Worm (Caenorhabditis elegans): ENCODE results near the gene R07B7.10.
A peak's percentile ranks its signal among the peaks of the same experiment; 100 is the strongest.

The R07B7.10 gene

ce11 chrV:12082932-12083331, at the start of gene R07B7.10:
Gene R07B7.10, plus strand, starts transcription at chrV:12083216.
- no peak for TF ChIP-seq W03F9.2 (tag; optimal IDR thresholded peaks at IDR 0.05)
- TF ChIP-seq him-1 (tag; optimal IDR thresholded peaks at IDR 0.05), result no peak
- TF ChIP-seq dao-5 (tag; optimal IDR thresholded peaks at IDR 0.05), result no peak

ce11 chrV:12033841-12034240, 49.2 kb upstream of the R07B7.10 start:
- TF ChIP-seq dao-5 (tag; optimal IDR thresholded peaks at IDR 0.05) (no peak), W03F9.2 (tag; optimal IDR thresholded peaks at IDR 0.05) (no peak), him-1 (tag; optimal IDR thresholded peaks at IDR 0.05) (no peak)

ce11 chrV:12036129-12036528, 46.9 kb upstream of the R07B7.10 start:
- TF ChIP-seq W03F9.2 (tag; optimal IDR thresholded peaks at IDR 0.05) (no peak), him-1 (tag; optimal IDR thresholded peaks at IDR 0.05) (no peak), dao-5 (tag; optimal IDR thresholded peaks at IDR 0.05) (no peak)

ce11 chrV:12037889-12038288, 45.1 kb upstream of the R07B7.10 start:
- TF ChIP-seq dao-5 (tag; optimal IDR thresholded peaks at IDR 0.05), result no peak
- TF ChIP-seq W03F9.2 (tag; optimal IDR thresholded peaks at IDR 0.05), result no peak
- no peak for TF ChIP-seq him-1 (tag; optimal IDR thresholded peaks at IDR 0.05)

ce11 chrV:12038317-12038716, 44.7 kb upstream of the R07B7.10 start:
- TF ChIP-seq him-1 (tag; optimal IDR thresholded peaks at IDR 0.05), result no peak

ce11 chrV:12038783-12039182, 44.2 kb upstream of the R07B7.10 start:
- TF ChIP-seq him-1 (tag; optimal IDR thresholded peaks at IDR 0.05) (peak; percentile 60), dao-5 (tag; optimal IDR thresholded peaks at IDR 0.05) (no peak)

- TF ChIP-seq dao-5 (tag; optimal IDR thresholded peaks at IDR 0.05) (no peak), him-1 (tag; optimal IDR thresholded peaks at IDR 0.05) (no peak), W03F9.2 (tag; optimal IDR thresholded peaks at IDR 0.05) (no peak)
Observed at ce11 chrV:12039755-12040154, 43.3 kb upstream of the R07B7.10 start.

ce11 chrV:12040823-12041606, 42.0 kb upstream of the R07B7.10 start, which contains the start of the genes kup-1 and F10C2.4:
Gene kup-1, minus strand, starts transcription at chrV:12040873.
Gene F10C2.4, plus strand, starts transcription at chrV:12041556.
- TF ChIP-seq dao-5 (tag; optimal IDR thresholded peaks at IDR 0.05) (no peak), him-1 (tag; optimal IDR thresholded peaks at IDR 0.05) (no peak), W03F9.2 (tag; optimal IDR thresholded peaks at IDR 0.05) (no peak)

- TF ChIP-seq him-1 (tag; optimal IDR thresholded peaks at IDR 0.05) (no peak), dao-5 (tag; optimal IDR thresholded peaks at IDR 0.05) (no peak), W03F9.2 (tag; optimal IDR thresholded peaks at IDR 0.05) (no peak)
Observed at ce11 chrV:12045132-12045531, 37.9 kb upstream of the R07B7.10 start, which contains the start of gene F10C2.5. Gene F10C2.5, plus strand, starts transcription at chrV:12045432.

ce11 chrV:12047735-12048134, 35.3 kb upstream of the R07B7.10 start:
- no peak for TF ChIP-seq dao-5 (tag; optimal IDR thresholded peaks at IDR 0.05)
- TF ChIP-seq him-1 (tag; optimal IDR thresholded peaks at IDR 0.05), result no peak
- no peak for TF ChIP-seq W03F9.2 (tag; optimal IDR thresholded peaks at IDR 0.05)

- no peak for TF ChIP-seq dao-5 (tag; optimal IDR thresholded peaks at IDR 0.05)
- TF ChIP-seq him-1 (tag; optimal IDR thresholded peaks at IDR 0.05), result no peak
- no peak for TF ChIP-seq W03F9.2 (tag; optimal IDR thresholded peaks at IDR 0.05)
Observed at ce11 chrV:12048445-12048844, 34.6 kb upstream of the R07B7.10 start, which contains the start of gene dars-2. Gene dars-2, plus strand, starts transcription at chrV:12048745.

- TF ChIP-seq him-1 (tag; optimal IDR thresholded peaks at IDR 0.05) (no peak), dao-5 (tag; optimal IDR thresholded peaks at IDR 0.05) (no peak), W03F9.2 (tag; optimal IDR thresholded peaks at IDR 0.05) (no peak)
Observed at ce11 chrV:12053598-12053997, 29.4 kb upstream of the R07B7.10 start, which contains the start of gene F10C2.7. Gene F10C2.7, plus strand, starts transcription at chrV:12053898.

- no peak for TF ChIP-seq dao-5 (tag; optimal IDR thresholded peaks at IDR 0.05)
- TF ChIP-seq him-1 (tag; optimal IDR thresholded peaks at IDR 0.05), result no peak
- TF ChIP-seq W03F9.2 (tag; optimal IDR thresholded peaks at IDR 0.05), result no peak
Observed at ce11 chrV:12059719-12060118, 23.3 kb upstream of the R07B7.10 start, which contains the start of gene R07B7.2. Gene R07B7.2, minus strand, starts transcription at chrV:12059753.

- TF ChIP-seq dao-5 (tag; optimal IDR thresholded peaks at IDR 0.05) (no peak), W03F9.2 (tag; optimal IDR thresholded peaks at IDR 0.05) (no peak), him-1 (tag; optimal IDR thresholded peaks at IDR 0.05) (no peak)
Observed at ce11 chrV:12063036-12063435, 20.0 kb upstream of the R07B7.10 start, which contains the start of gene clh-6. Gene clh-6, minus strand, starts transcription at chrV:12063368.

- TF ChIP-seq him-1 (tag; optimal IDR thresholded peaks at IDR 0.05), result no peak
- TF ChIP-seq dao-5 (tag; optimal IDR thresholded peaks at IDR 0.05), result no peak
- TF ChIP-seq W03F9.2 (tag; optimal IDR thresholded peaks at IDR 0.05), result no peak
Observed at ce11 chrV:12065369-12065768, 17.6 kb upstream of the R07B7.10 start, which contains the start of gene pqn-53. Gene pqn-53, minus strand, starts transcription at chrV:12065391.
